Worm (Caenorhabditis elegans): ENCODE data around the gene pxf-1.

ce11 chrIV:10206182-10206581 lies 32.0 kb upstream of the pxf-1 start, which contains the start of gene K04D7.6:
- TF ChIP-seq mdl-1 (tag; optimal IDR thresholded peaks at IDR 0.05) = no peak
- no peak for TF ChIP-seq nhr-11 (tag; optimal IDR thresholded peaks at IDR 0.05)
- TF ChIP-seq nhr-77 (tag; optimal IDR thresholded peaks at IDR 0.05) = no peak
- no peak for TF ChIP-seq peb-1 (tag; optimal IDR thresholded peaks at IDR 0.05)
- TF ChIP-seq sma-9 (GFP tag; optimal IDR thresholded peaks at IDR 0.05) = no peak
- no peak for TF ChIP-seq sma-9 (tag; optimal IDR thresholded peaks at IDR 0.05)
- TF ChIP-seq egl-27 (tag; optimal IDR thresholded peaks at IDR 0.05) = no peak
